Fruit fly (Drosophila melanogaster): ENCODE measurements around the gene CG12219.

CG12219 gene

DNA sequence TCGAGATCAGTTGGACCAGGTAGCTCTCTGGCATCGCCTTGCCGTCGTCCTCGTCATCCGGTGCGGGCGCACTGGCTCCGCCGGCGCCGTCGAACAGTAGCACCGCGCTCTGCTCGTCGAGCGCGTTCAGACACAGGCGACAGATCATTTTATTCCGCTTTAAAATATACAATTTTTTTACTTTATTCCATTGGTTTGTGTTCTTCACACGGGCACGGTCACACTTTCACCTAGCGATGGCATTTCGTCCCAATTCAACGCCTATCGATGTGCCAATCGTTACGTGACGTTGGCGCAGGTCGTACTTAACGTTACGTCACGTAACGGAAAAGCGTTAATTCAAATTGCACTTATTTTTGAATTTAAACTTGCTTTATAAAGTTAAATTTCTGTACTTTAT is at the start of gene CG12219:
Gene CG12219 (minus strand): TSS at position 234 of the 400 bp plus-strand sequence.
- TF ChIP-seq CG8478 (optimal IDR thresholded peaks at IDR 0.05) (no peak), CTCF (optimal IDR thresholded peaks at IDR 0.05) (no peak)

DNA sequence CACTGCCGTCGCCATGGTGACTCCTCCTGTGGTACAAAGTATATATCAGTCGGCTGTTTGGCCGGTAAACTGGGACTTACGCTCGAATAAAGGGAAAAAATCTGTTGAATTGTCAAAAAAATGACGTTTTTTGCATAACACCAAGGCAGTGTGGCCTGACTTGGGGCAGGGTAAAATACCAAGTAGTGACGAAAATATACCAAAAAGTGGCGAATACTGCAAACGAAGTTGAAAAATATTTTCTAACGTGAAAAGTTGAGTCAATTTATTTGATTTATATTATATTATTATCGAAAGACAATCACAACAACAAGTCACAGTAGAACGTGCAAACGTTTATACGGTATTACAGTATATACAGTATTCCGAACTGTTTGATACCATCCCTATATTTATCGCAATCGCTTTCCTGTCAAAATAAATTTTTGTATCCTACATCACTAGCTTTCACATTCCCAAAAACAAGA is 49.2 kb upstream of the CG12219 start, which contains the start of the genes ND-B16.6 and kdn:
Gene ND-B16.6 (minus strand): TSS at position 189 of the 467 bp plus-strand sequence.
Gene kdn (plus strand): TSS at position 417 of the 467 bp plus-strand sequence.
- TF ChIP-seq CG8478 (optimal IDR thresholded peaks at IDR 0.05) = no peak
- no peak for TF ChIP-seq CTCF (optimal IDR thresholded peaks at IDR 0.05)

dm6 chrX:6349231-6349630 is 48.1 kb upstream of the CG12219 start:
- TF ChIP-seq CTCF (optimal IDR thresholded peaks at IDR 0.05) (no peak), CG8478 (optimal IDR thresholded peaks at IDR 0.05) (no peak)

dm6 chrX:6346926-6347367 is 45.9 kb upstream of the CG12219 start, which contains the start of gene CG3847:
Gene CG3847 (plus strand): TSS chrX:6347103.
- TF ChIP-seq CTCF (optimal IDR thresholded peaks at IDR 0.05) = peak in 1 of 2 experiments; percentile 56
- TF ChIP-seq CG8478 (optimal IDR thresholded peaks at IDR 0.05) = no peak

dm6 chrX:6346153-6346552 is 45.1 kb upstream of the CG12219 start:
- TF ChIP-seq CG8478 (optimal IDR thresholded peaks at IDR 0.05) (no peak), CTCF (optimal IDR thresholded peaks at IDR 0.05) (no peak)

- TF ChIP-seq CTCF (optimal IDR thresholded peaks at IDR 0.05) = no peak
- no peak for TF ChIP-seq CG8478 (optimal IDR thresholded peaks at IDR 0.05)
These were observed 43.5 kb upstream of the CG12219 start for dm6 chrX:6344538-6345074.

DNA sequence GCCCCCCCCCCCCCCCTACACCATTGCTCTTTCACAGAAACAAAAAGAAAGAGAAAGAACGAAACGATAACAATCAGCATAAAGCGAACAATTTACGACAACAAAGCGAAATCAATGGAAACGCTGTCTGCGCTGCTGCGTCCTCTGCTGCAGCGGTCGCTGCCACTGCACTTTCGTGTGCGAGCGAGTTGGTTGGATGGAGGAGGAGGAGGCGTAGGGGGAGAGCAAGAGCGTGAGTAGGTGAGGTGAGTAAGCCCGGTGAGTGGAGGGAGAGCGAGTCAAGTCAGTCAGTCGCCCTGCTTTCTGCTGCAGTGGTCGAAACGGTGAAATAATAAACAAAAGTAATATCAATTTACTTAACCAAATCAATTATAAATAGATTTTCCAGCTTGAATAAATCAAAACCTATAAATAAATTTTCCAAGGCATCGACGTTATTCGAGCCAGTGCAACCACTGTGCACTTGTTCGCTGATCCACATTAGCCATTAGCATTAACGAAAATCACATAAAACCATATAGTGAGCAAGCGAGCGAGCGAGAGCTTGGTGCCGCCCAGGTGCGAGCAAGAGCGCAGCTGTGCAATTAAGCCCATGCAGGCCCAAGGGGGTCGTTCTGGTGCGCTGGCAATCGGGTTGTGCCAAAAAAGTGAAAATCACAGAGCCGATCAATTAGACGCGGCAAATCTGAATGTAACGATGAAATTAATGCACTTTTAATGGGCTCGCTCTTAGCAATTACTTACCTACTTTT is 42.9 kb upstream of the CG12219 start:
- TF ChIP-seq CG8478 (optimal IDR thresholded peaks at IDR 0.05) (no peak), CTCF (optimal IDR thresholded peaks at IDR 0.05) (no peak)

dm6 chrX:6343323-6343722 is 42.2 kb upstream of the CG12219 start:
- TF ChIP-seq CG8478 (optimal IDR thresholded peaks at IDR 0.05) = no peak
- TF ChIP-seq CTCF (optimal IDR thresholded peaks at IDR 0.05) = no peak

dm6 chrX:6341678-6342077 is 40.6 kb upstream of the CG12219 start:
- TF ChIP-seq CG8478 (optimal IDR thresholded peaks at IDR 0.05) = no peak
- no peak for TF ChIP-seq CTCF (optimal IDR thresholded peaks at IDR 0.05)

DNA sequence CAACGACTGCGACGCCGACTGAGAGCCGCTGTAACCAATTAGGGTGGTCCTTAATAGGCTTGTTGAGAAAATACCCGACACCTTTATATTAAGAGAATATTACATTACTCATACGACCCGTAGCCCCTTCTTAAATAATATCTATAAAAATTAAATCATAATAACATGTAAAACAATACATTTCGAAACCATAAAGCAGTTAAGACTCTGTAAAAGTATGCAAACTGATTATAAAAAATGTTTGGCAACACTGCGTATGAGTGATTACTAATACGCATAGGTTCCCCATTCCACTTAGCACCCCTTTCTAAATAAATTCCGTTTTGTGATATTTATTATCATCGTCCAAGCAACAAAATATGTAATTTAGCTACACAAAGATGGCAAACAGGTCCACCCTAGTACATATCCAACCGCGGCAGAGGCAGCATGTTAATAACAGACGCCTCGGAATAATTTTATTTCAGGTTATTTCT is 39.5 kb upstream of the CG12219 start:
- TF ChIP-seq CTCF (optimal IDR thresholded peaks at IDR 0.05) = no peak
- no peak for TF ChIP-seq CG8478 (optimal IDR thresholded peaks at IDR 0.05)

dm6 chrX:6339970-6340548 is 39.0 kb upstream of the CG12219 start:
- TF ChIP-seq CTCF (optimal IDR thresholded peaks at IDR 0.05) (no peak), CG8478 (optimal IDR thresholded peaks at IDR 0.05) (no peak)

DNA sequence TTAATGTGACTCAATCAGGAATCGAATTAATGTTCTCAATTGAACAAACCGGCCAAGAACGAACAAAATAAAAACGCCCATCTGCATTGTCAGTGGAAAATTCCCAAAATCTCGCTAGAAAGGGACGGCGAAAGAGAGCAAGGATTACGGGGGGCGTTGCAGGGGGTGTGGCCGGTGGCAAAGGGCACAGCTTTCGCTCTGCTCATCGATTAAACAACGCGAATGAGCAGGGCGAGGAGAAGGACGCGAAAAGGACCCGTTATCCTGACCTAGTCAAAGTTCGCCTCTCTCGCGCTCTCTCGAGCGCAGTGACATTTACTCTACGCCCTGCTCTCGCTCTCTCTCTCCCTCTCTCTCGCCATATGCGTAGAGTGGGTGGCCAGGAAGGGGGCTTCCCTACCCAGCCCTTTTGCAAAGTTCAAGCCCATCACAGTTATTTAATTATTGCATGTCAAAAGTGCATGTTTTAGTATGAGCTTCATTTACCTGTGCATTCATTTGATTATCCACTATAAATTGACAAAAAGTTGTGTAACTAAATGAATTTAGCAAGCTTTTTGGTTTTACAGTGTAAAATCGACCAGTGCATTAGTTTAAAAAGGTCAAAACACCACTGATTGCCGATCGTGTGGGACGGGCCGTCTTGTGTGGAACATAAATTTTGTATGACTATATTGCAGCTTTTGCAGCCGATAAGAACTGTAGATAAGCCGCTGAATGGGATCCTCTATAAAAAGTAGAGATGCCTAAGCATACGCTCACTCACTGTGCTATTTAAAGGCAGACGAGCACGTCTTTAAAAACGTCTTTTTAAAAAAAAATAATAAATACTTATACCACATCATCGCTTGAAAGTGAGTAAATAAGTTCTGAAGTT is 37.9 kb upstream of the CG12219 start:
- TF ChIP-seq CG8478 (optimal IDR thresholded peaks at IDR 0.05) = no peak
- TF ChIP-seq CTCF (optimal IDR thresholded peaks at IDR 0.05) = no peak

- TF ChIP-seq CG8478 (optimal IDR thresholded peaks at IDR 0.05) = no peak
- no peak for TF ChIP-seq CTCF (optimal IDR thresholded peaks at IDR 0.05)
These were observed 36.6 kb upstream of the CG12219 start, which contains the start of gene CG3842 for dm6 chrX:6337702-6338101. Gene CG3842 (plus strand): TSS chrX:6337762.

DNA sequence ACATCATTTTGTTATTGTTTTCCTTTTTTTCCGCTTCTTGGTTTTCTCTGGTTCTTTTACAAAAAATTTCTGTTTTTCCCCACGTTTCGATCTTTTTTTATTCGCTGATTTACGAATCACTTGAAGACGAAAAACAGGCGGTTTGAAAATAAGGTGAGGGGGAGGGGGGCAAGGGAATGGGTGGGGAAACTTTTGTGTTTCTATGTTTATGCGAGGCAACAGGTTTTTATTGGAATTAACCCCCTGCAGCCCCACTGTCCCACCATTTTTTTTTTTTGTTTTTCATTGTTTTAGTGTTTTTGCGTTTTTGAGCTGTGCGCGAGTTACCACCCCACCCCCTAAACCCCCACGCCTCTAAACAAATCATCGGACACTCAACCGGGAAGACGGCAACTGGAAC is 33.9 kb upstream of the CG12219 start:
- TF ChIP-seq CG8478 (optimal IDR thresholded peaks at IDR 0.05) (no peak), CTCF (optimal IDR thresholded peaks at IDR 0.05) (no peak)
